Worm (Caenorhabditis elegans): Measurements from ENCODE around the gene Y67H2A.10.

DNA sequence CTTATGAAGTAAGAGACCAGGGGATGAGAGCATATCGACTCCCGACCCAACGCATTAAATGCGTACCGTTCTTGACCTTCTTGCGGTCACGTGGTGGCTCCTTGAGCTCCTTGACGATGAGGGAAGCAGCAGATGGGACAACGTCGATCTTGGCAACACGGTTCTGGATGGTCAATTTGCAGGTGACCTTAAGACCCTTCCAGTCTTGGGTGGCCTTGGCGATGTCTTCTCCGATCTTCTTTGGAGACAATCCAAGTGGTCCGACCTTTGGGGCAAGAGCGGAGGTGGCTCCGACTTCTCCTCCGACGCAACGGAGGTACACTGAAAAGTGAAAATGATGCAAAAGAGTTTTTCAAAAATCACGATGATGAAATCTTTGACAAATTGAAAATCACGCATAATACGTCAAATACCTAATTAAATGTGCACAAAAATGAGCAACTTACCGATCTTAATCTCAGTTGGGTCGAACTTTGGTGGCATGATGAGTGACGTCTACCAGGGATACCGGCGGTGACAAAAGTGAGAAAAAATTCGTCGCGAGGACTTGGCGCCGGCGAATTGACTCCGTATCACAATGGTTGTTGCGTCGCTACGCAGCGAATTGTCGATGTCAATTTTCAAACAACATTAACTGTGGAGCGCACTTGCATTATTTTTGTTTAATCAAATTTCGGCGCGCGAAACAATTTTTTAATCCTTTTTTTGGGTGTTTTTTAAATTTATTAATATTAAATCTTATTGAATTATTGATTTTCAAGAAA, 49.0 kb downstream of the Y67H2A.10 start, which contains the start of gene rpl-12:
- TF ChIP-seq F52B5.7 (tag; optimal IDR thresholded peaks at IDR 0.05) (peak; percentile 66), ama-1 (optimal IDR thresholded peaks at IDR 0.05) (no peak), ama-1 (GFP tag; optimal IDR thresholded peaks at IDR 0.05) (no peak)

All from whole organism, young adult.